Worm (Caenorhabditis elegans): ENCODE data around the gene col-166.

- TF ChIP-seq elt-1 (tag; optimal IDR thresholded peaks at IDR 0.05; ENCODE audit: borderline replicate concordance, insufficient read depth) (no peak), elt-3 (tag; optimal IDR thresholded peaks at IDR 0.05) (no peak), nhr-237 (tag; optimal IDR thresholded peaks at IDR 0.05) (no peak), nhr-28 (tag; optimal IDR thresholded peaks at IDR 0.05) (no peak), snpc-4 (tag; optimal IDR thresholded peaks at IDR 0.05) (no peak), cnd-1 (tag; optimal IDR thresholded peaks at IDR 0.05) (no peak), ces-1 (GFP tag; optimal IDR thresholded peaks at IDR 0.05) (no peak), unc-62 (GFP tag; optimal IDR thresholded peaks at IDR 0.05) (no peak), lsy-2 (tag; optimal IDR thresholded peaks at IDR 0.05) (no peak), pha-4 (tag; optimal IDR thresholded peaks at IDR 0.05) (no peak), lin-32 (GFP tag; optimal IDR thresholded peaks at IDR 0.05) (no peak), sptf-1 (tag; optimal IDR thresholded peaks at IDR 0.05) (no peak)
These were observed 44.4 kb upstream of the col-166 start, which contains the start of gene hsp-43 for ce11 chrX:6235443-6235842.

All from whole organism, mixed stage, embryonic.